Fruit fly (Drosophila melanogaster) whole organism, pupa: ENCODE measurements around the gene CG4768.

ENCODE experiments used
- CG10348 ChIP-seq: fragments of 200-800 bp; sonication (Bioruptor generic); IDR thresholded peaks from 2 replicates; pipeline ENCODE4 v1.3.6; 2022; ENCODE audit warnings: missing biosample characterization, missing genetic modification characterization
- CG12605 ChIP-seq: fragments of 200-800 bp; sonication (Bioruptor generic); IDR thresholded peaks from 2 replicates; pipeline ENCODE4 v1.3.6; 2022; ENCODE audit warnings: missing biosample characterization, missing genetic modification characterization
- CG13204 ChIP-seq: fragments of 200-800 bp; sonication (Bioruptor generic); optimal IDR thresholded peaks from 2 replicates; lab custom pipeline; 2018; ENCODE audit warnings: missing biosample characterization, mild to moderate bottlenecking, missing genetic modification characterization, moderate library complexity
- CG14655 ChIP-seq: fragments of 200-800 bp; sonication (Bioruptor generic); optimal IDR thresholded peaks from 3 replicates; lab custom pipeline; 2017; ENCODE audit warnings: mild to moderate bottlenecking, missing biosample characterization, missing genetic modification reagents, missing genetic modification characterization
- CG15710 ChIP-seq: fragments of 200-800 bp; sonication (Bioruptor generic); optimal IDR thresholded peaks from 2 replicates; lab custom pipeline; 2018; ENCODE audit warnings: missing biosample characterization, mild to moderate bottlenecking, missing genetic modification characterization, moderate library complexity
- CG17806 ChIP-seq: fragments of 200-800 bp; sonication (Bioruptor generic); optimal IDR thresholded peaks from 2 replicates; lab custom pipeline; 2018; ENCODE audit warnings: missing biosample characterization, mild to moderate bottlenecking, missing genetic modification characterization, moderate library complexity
- CG32121 ChIP-seq: fragments of 200-800 bp; sonication (Bioruptor generic); IDR thresholded peaks from 2 replicates; pipeline ENCODE4 v1.3.6; 2022; ENCODE audit warnings: missing biosample characterization, missing genetic modification characterization
- CG34367 ChIP-seq: fragments of 200-800 bp; sonication (Bioruptor generic); optimal IDR thresholded peaks from 2 replicates; lab custom pipeline; 2018; ENCODE audit warnings: missing biosample characterization, mild to moderate bottlenecking, missing genetic modification characterization
- CG4496 ChIP-seq: fragments of 200-800 bp; sonication (Bioruptor generic); IDR thresholded peaks from 3 replicates; pipeline ENCODE4 v1.3.6; 2022; ENCODE audit warnings: missing biosample characterization, missing genetic modification characterization
- CG8159 ChIP-seq: fragments of 200-800 bp; sonication (Bioruptor generic); optimal IDR thresholded peaks from 3 replicates; lab custom pipeline; 2018; ENCODE audit warnings: missing biosample characterization, mild to moderate bottlenecking, missing genetic modification characterization, moderate library complexity
- CG8301 ChIP-seq: fragments of 200-800 bp; sonication (Bioruptor generic); optimal IDR thresholded peaks from 2 replicates; lab custom pipeline; 2018; ENCODE audit warnings: missing biosample characterization, mild to moderate bottlenecking, missing genetic modification characterization
- CG9948 ChIP-seq: fragments of 200-800 bp; sonication (Bioruptor generic); optimal IDR thresholded peaks from 2 replicates; lab custom pipeline; 2018; ENCODE audit warnings: missing biosample characterization, mild to moderate bottlenecking, missing genetic modification characterization, moderate library complexity
- D1 ChIP-seq: fragments of 200-800 bp; sonication (Bioruptor generic); optimal IDR thresholded peaks from 2 replicates; lab custom pipeline; 2018; ENCODE audit warnings: missing biosample characterization, mild to moderate bottlenecking, missing genetic modification characterization, moderate library complexity
- EcR ChIP-seq: fragments of 200-800 bp; sonication (Bioruptor generic); optimal IDR thresholded peaks from 3 replicates; lab custom pipeline; 2019; ENCODE audit warnings: missing biosample characterization, missing genetic modification characterization, mild to moderate bottlenecking, moderate library complexity, missing genetic modification reagents
- Ets98B ChIP-seq: fragments of 200-800 bp; sonication (Bioruptor generic); IDR thresholded peaks from 2 replicates; pipeline ENCODE4 v1.3.6; 2022; ENCODE audit warnings: missing biosample characterization, missing genetic modification characterization
- Pif1A ChIP-seq: fragments of 200-800 bp; sonication (Bioruptor generic); optimal IDR thresholded peaks from 3 replicates; lab custom pipeline; 2016; ENCODE audit warnings: missing biosample characterization, missing genetic modification characterization
- Pif1B ChIP-seq: fragments of 200-800 bp; sonication (Bioruptor generic); optimal IDR thresholded peaks from 3 replicates; lab custom pipeline; 2016; ENCODE audit warnings: missing biosample characterization, missing genetic modification characterization
- Snoo ChIP-seq: fragments of 200-800 bp; sonication (Bioruptor generic); optimal IDR thresholded peaks from 3 replicates; lab custom pipeline; 2017; ENCODE audit warnings: missing biosample characterization, mild to moderate bottlenecking, missing genetic modification characterization, inconsistent platforms
- fd96Ca ChIP-seq: fragments of 200-800 bp; sonication (Bioruptor generic); IDR thresholded peaks from 3 replicates; pipeline ENCODE4 v1.3.6; 2022; ENCODE audit warnings: missing biosample characterization, missing genetic modification characterization
- gl ChIP-seq: fragments of 200-800 bp; sonication (Bioruptor generic); optimal IDR thresholded peaks from 2 replicates; lab custom pipeline; 2018; ENCODE audit warnings: missing biosample characterization, mild to moderate bottlenecking, missing genetic modification characterization
- rn ChIP-seq: fragments of 200-800 bp; sonication (Bioruptor generic); IDR thresholded peaks from 2 replicates; pipeline ENCODE4 v1.3.6; 2022; ENCODE audit warnings: missing biosample characterization, missing genetic modification characterization

The CG4768 gene

DNA sequence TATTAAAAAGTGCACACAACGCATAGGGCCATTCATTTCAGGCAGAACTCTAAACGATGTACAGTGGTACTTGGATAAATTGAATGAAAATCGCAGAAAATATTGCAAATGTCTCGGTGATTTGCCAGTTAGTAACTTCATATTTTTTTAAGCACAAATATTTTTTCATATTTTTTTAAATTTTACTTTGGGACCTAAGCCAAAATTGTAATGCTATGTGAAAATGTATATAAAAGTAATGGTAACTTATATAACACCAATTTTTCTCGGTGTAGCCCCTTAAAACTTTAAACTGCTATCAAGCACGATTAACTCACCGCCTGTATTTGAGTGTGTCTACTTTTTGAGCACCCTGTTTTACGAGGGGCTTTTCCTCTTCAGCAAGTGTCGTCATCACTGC is 29.3 kb downstream of the CG4768 start:
- TF ChIP-seq rn (GFP tag; lab: Robert Waterston, UW) (no peak), CG4496 (GFP tag; lab: Robert Waterston, UW) (peak; percentile 61; the same call in 2 of the 3 replicates), CG15710 (tag; lab: Kevin White, UChicago) (no peak), Pif1A (GFP tag; lab: Kevin White, UChicago) (peak; percentile 31), gl (no peak), CG14655 (peak; percentile 36), CG34367 (tag; lab: Kevin White, UChicago) (no peak), fd96Ca (GFP tag; lab: Robert Waterston, UW) (0 out of 3 replicates have a peak, but pooled peaks have one; percentile 14), CG32121 (GFP tag; lab: Robert Waterston, UW) (peak; percentile 66), Snoo (tag; lab: Kevin White, UChicago) (no peak), CG10348 (no peak), CG17806 (tag; lab: Kevin White, UChicago) (peak; percentile 4), D1 (tag; lab: Kevin White, UChicago) (no peak), Ets98B (GFP tag; lab: Robert Waterston, UW) (no peak; the same call in 1 of the 2 replicates), CG8301 (peak; percentile 29), CG9948 (tag; lab: Kevin White, UChicago) (no peak), CG12605 (GFP tag; lab: Robert Waterston, UW) (no peak), CG8159 (tag; lab: Kevin White, UChicago) (no peak), EcR (GFP tag; lab: Kevin White, UChicago) (no peak), CG13204 (GFP tag; lab: Kevin White, UChicago) (no peak), Pif1B (no peak)

DNA sequence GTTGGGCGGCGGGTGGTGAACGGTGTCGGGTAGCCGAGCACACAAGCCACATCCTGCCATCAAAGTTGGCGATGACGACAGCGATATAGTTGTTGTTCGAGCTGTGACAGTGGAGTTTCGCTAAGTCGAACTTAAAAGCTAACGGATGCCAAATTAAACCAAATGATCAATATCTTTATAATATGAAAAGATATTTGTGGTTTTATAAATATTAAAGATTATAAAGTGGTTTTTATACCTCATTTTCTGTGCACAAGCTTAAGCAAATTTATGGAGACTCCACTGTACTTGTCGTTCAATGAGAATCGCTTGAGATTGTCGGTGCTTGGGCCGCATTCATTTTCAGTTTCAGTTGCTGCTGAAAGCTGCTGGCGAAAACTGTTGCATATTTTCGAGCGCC is 30.2 kb downstream of the CG4768 start:
- peak; percentile 67 for TF ChIP-seq CG10348
- TF ChIP-seq CG8301 = peak; percentile 73
- peak; percentile 84 for TF ChIP-seq fd96Ca (GFP tag; lab: Robert Waterston, UW)
- peak; percentile 74 for TF ChIP-seq CG8159 (tag; lab: Kevin White, UChicago)
- peak; percentile 70 for TF ChIP-seq CG14655
- peak; percentile 55 for TF ChIP-seq Snoo (tag; lab: Kevin White, UChicago)
- peak; percentile 75 for TF ChIP-seq CG17806 (tag; lab: Kevin White, UChicago)
- peak; percentile 90 for TF ChIP-seq CG4496 (GFP tag; lab: Robert Waterston, UW)
- peak; percentile 71 for TF ChIP-seq rn (GFP tag; lab: Robert Waterston, UW)
- peak; percentile 15 for TF ChIP-seq gl
- peak; percentile 68 for TF ChIP-seq CG34367 (tag; lab: Kevin White, UChicago)
- TF ChIP-seq CG9948 (tag; lab: Kevin White, UChicago) = peak; percentile 77
- TF ChIP-seq D1 (tag; lab: Kevin White, UChicago) = peak; percentile 21
- peak; percentile 68 for TF ChIP-seq Pif1A (GFP tag; lab: Kevin White, UChicago)
- TF ChIP-seq EcR (GFP tag; lab: Kevin White, UChicago) = no peak
- TF ChIP-seq CG12605 (GFP tag; lab: Robert Waterston, UW) = peak; percentile 87
- TF ChIP-seq CG32121 (GFP tag; lab: Robert Waterston, UW) = peak; percentile 89
- peak; percentile 66 for TF ChIP-seq Pif1B
- peak; percentile 24 for TF ChIP-seq CG13204 (GFP tag; lab: Kevin White, UChicago)
- peak; percentile 83 for TF ChIP-seq CG15710 (tag; lab: Kevin White, UChicago)
- peak; percentile 88 for TF ChIP-seq Ets98B (GFP tag; lab: Robert Waterston, UW)

DNA sequence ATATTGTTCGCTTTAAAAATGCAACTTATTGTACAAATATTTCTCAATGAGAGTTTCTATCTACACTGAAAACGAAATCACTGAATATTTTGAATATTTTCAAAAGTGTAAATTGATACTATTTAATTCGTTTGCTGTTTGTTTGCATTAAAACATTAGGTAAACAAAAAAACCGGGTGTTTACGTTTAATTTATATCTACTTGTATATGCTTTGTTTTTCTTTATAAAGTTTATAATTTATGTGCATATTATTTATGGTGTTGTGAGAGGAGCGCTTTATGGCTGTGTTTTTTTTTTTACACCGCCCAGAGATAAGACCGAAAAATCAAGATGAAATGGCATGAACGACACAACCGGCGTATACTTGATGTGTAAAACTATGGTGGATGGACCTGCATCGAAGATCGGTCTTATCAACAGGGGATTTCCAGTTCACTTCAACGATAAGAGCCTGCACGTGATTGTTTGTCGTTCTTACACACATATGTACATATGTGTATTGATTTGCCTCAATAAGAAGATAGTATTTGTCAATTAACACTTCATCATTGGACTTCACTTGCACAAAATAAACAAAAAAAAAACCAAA is 37.6 kb downstream of the CG4768 start:
- TF ChIP-seq CG17806 (tag; lab: Kevin White, UChicago) = peak; percentile 48
- TF ChIP-seq CG34367 (tag; lab: Kevin White, UChicago) = peak; percentile 28
- TF ChIP-seq Pif1B = no peak
- TF ChIP-seq CG9948 (tag; lab: Kevin White, UChicago) = peak; percentile 46
- TF ChIP-seq CG8301 = peak; percentile 26
- peak; percentile 24 for TF ChIP-seq CG15710 (tag; lab: Kevin White, UChicago)
- TF ChIP-seq CG8159 (tag; lab: Kevin White, UChicago) = peak; percentile 51
- TF ChIP-seq fd96Ca (GFP tag; lab: Robert Waterston, UW) = no peak
- TF ChIP-seq gl = no peak
- TF ChIP-seq CG4496 (GFP tag; lab: Robert Waterston, UW) = no peak
- TF ChIP-seq CG32121 (GFP tag; lab: Robert Waterston, UW) = no peak
- TF ChIP-seq CG13204 (GFP tag; lab: Kevin White, UChicago) = no peak
- no peak for TF ChIP-seq D1 (tag; lab: Kevin White, UChicago)
- TF ChIP-seq CG14655 = peak; percentile 20

DNA sequence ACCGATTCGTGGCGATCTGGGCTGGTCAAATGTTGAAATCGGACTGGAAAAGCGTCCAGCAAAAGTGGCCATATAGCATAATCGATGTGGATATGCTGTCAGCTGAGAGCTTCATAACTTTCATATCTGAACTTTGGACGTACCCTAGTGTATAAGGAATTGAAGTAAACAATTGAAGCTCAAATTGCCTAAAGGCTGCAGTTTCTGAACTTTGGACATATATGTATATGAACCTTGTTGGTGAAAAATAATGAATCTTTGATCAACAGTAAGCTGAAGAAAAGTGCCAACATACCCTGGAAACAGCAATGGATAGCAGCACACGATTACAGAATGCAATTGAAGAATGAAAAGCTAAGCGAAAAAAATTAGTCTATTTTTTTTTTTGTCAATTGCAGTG is 38.2 kb downstream of the CG4768 start:
- TF ChIP-seq CG4496 (GFP tag; lab: Robert Waterston, UW) (peak; percentile 10; the same call in 1 of the 3 replicates), CG10348 (no peak), CG9948 (tag; lab: Kevin White, UChicago) (peak; percentile 14)
- TF ChIP-seq, all 21 proteins: peak for 2

DNA sequence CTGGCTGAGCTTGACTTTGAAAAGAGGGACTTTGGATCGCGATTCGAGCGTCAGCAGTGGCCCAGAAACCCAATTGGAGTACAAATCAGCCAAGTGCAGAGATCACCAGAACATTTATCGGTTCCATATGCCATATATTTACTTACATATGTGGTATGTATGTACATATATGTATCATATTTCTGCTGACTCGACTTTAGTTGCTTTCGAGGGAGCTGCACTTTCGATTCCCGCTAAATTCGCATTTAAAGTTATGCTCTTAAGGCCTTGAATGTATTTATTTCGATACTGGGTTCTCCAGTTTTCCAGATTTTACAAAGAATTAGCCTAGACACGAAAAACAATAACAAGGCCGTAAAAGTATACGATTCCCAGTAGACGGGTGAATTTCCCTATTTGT is 39.9 kb downstream of the CG4768 start:
- no peak for TF ChIP-seq CG10348
- TF ChIP-seq CG13204 (GFP tag; lab: Kevin White, UChicago) = no peak
- TF ChIP-seq CG32121 (GFP tag; lab: Robert Waterston, UW) = no peak
- TF ChIP-seq gl = no peak
- TF ChIP-seq Snoo (tag; lab: Kevin White, UChicago) = no peak
- TF ChIP-seq CG4496 (GFP tag; lab: Robert Waterston, UW) = no peak
- TF ChIP-seq rn (GFP tag; lab: Robert Waterston, UW) = no peak
- no peak for TF ChIP-seq CG8301
- TF ChIP-seq CG8159 (tag; lab: Kevin White, UChicago) = no peak
- no peak for TF ChIP-seq CG15710 (tag; lab: Kevin White, UChicago)
- TF ChIP-seq Ets98B (GFP tag; lab: Robert Waterston, UW) = no peak
- TF ChIP-seq CG34367 (tag; lab: Kevin White, UChicago) = no peak
- no peak for TF ChIP-seq Pif1A (GFP tag; lab: Kevin White, UChicago)
- no peak for TF ChIP-seq CG12605 (GFP tag; lab: Robert Waterston, UW)
- no peak for TF ChIP-seq Pif1B
- TF ChIP-seq fd96Ca (GFP tag; lab: Robert Waterston, UW) = no peak
